Fruit fly (Drosophila melanogaster) whole organism, pupa: Measurements from ENCODE around the gene lqfR.

Experiments
- CG10348 ChIP-seq: fragments of 200-800 bp; sonication (Bioruptor generic); IDR thresholded peaks from 2 replicates; pipeline ENCODE4 v1.3.6; 2022; ENCODE audit warnings: missing biosample characterization, missing genetic modification characterization
- CG14655 ChIP-seq: fragments of 200-800 bp; sonication (Bioruptor generic); optimal IDR thresholded peaks from 3 replicates; lab custom pipeline; 2017; ENCODE audit warnings: mild to moderate bottlenecking, missing biosample characterization, missing genetic modification reagents, missing genetic modification characterization
- CG32121 ChIP-seq: fragments of 200-800 bp; sonication (Bioruptor generic); IDR thresholded peaks from 2 replicates; pipeline ENCODE4 v1.3.6; 2022; ENCODE audit warnings: missing biosample characterization, missing genetic modification characterization
- CG34367 ChIP-seq: fragments of 200-800 bp; sonication (Bioruptor generic); optimal IDR thresholded peaks from 2 replicates; lab custom pipeline; 2018; ENCODE audit warnings: missing biosample characterization, mild to moderate bottlenecking, missing genetic modification characterization
- CG4496 ChIP-seq: fragments of 200-800 bp; sonication (Bioruptor generic); IDR thresholded peaks from 3 replicates; pipeline ENCODE4 v1.3.6; 2022; ENCODE audit warnings: missing biosample characterization, missing genetic modification characterization
- EcR ChIP-seq: fragments of 200-800 bp; sonication (Bioruptor generic); optimal IDR thresholded peaks from 3 replicates; lab custom pipeline; 2019; ENCODE audit warnings: missing biosample characterization, missing genetic modification characterization, mild to moderate bottlenecking, moderate library complexity, missing genetic modification reagents
- Ets98B ChIP-seq: fragments of 200-800 bp; sonication (Bioruptor generic); IDR thresholded peaks from 2 replicates; pipeline ENCODE4 v1.3.6; 2022; ENCODE audit warnings: missing biosample characterization, missing genetic modification characterization
- Pif1A ChIP-seq: fragments of 200-800 bp; sonication (Bioruptor generic); optimal IDR thresholded peaks from 3 replicates; lab custom pipeline; 2016; ENCODE audit warnings: missing biosample characterization, missing genetic modification characterization
- Pif1B ChIP-seq: fragments of 200-800 bp; sonication (Bioruptor generic); optimal IDR thresholded peaks from 3 replicates; lab custom pipeline; 2016; ENCODE audit warnings: missing biosample characterization, missing genetic modification characterization
- Snoo ChIP-seq: fragments of 200-800 bp; sonication (Bioruptor generic); optimal IDR thresholded peaks from 3 replicates; lab custom pipeline; 2017; ENCODE audit warnings: missing biosample characterization, mild to moderate bottlenecking, missing genetic modification characterization, inconsistent platforms
- fd96Ca ChIP-seq: fragments of 200-800 bp; sonication (Bioruptor generic); IDR thresholded peaks from 3 replicates; pipeline ENCODE4 v1.3.6; 2022; ENCODE audit warnings: missing biosample characterization, missing genetic modification characterization
- gl ChIP-seq: fragments of 200-800 bp; sonication (Bioruptor generic); optimal IDR thresholded peaks from 2 replicates; lab custom pipeline; 2018; ENCODE audit warnings: missing biosample characterization, mild to moderate bottlenecking, missing genetic modification characterization
- rn ChIP-seq: fragments of 200-800 bp; sonication (Bioruptor generic); IDR thresholded peaks from 2 replicates; pipeline ENCODE4 v1.3.6; 2022; ENCODE audit warnings: missing biosample characterization, missing genetic modification characterization

- TF ChIP-seq CG34367 (tag; lab: Kevin White, UChicago) (no peak), Snoo (tag; lab: Kevin White, UChicago) (no peak), CG32121 (GFP tag; lab: Robert Waterston, UW) (no peak), CG14655 (no peak), Ets98B (GFP tag; lab: Robert Waterston, UW) (no peak), fd96Ca (GFP tag; lab: Robert Waterston, UW) (no peak), Pif1A (GFP tag; lab: Kevin White, UChicago) (no peak), EcR (GFP tag; lab: Kevin White, UChicago) (no peak), CG10348 (GFP tag; lab: Robert Waterston, UW) (no peak), Pif1B (GFP tag; lab: Kevin White, UChicago) (no peak), CG4496 (no peak), gl (tag; lab: Kevin White, UChicago) (no peak), rn (GFP tag; lab: Robert Waterston, UW) (no peak)
Observed at dm6 chr3R:22467939-22468571, 57.0 kb downstream of the lqfR start, which contains the start of the genes CG5377 and Nrx-1.
